Fruit fly (Drosophila melanogaster) whole organism, embryonic: ENCODE measurements around the gene CG34293.

Experiments
- Blimp-1 ChIP-seq: fragments of 200-800 bp; sonication (Bioruptor generic); optimal IDR thresholded peaks from 3 replicates; lab custom pipeline; 2018; ENCODE audit warnings: missing biosample characterization, missing genetic modification characterization, mild to moderate bottlenecking, moderate library complexity, missing genetic modification reagents
- BtbVII ChIP-seq: fragments of 200-800 bp; sonication (Bioruptor generic); optimal IDR thresholded peaks from 3 replicates; lab custom pipeline; 2017; ENCODE audit warnings: missing biosample characterization, mild to moderate bottlenecking, missing genetic modification characterization
- Bteb2 ChIP-seq: fragments of 200-800 bp; sonication (Bioruptor generic); optimal IDR thresholded peaks from 2 replicates; lab custom pipeline; 2016; ENCODE audit warnings: missing biosample characterization, missing genetic modification characterization
- CG10267 ChIP-seq: fragments of 200-800 bp; sonication (Bioruptor generic); optimal IDR thresholded peaks from 2 replicates; lab custom pipeline; 2018; ENCODE audit warnings: missing biosample characterization, mild to moderate bottlenecking, missing genetic modification characterization, moderate library complexity
- CG10366 ChIP-seq: fragments of 200-800 bp; sonication (Bioruptor generic); IDR thresholded peaks from 2 replicates; pipeline ENCODE4 v1.3.6; 2022; ENCODE audit warnings: missing biosample characterization, missing genetic modification characterization
- CG10565 ChIP-seq: fragments of 200-800 bp; sonication (Bioruptor generic); optimal IDR thresholded peaks from 3 replicates; lab custom pipeline; 2016; ENCODE audit warnings: missing biosample characterization, mild to moderate bottlenecking, missing genetic modification characterization
- CG11504 ChIP-seq: fragments of 200-800 bp; sonication (Bioruptor generic); optimal IDR thresholded peaks from 3 replicates; lab custom pipeline; 2019; ENCODE audit warnings: missing biosample characterization, mild to moderate bottlenecking, missing genetic modification characterization, moderate library complexity
- CG11696 ChIP-seq: fragments of 200-800 bp; sonication (Bioruptor generic); IDR thresholded peaks from 2 replicates; pipeline ENCODE4 v1.3.6; 2022; ENCODE audit warnings: missing biosample characterization, missing genetic modification characterization
- CG12104 ChIP-seq: fragments of 200-800 bp; sonication (Bioruptor generic); optimal IDR thresholded peaks from 3 replicates; lab custom pipeline; 2016; ENCODE audit warnings: missing biosample characterization, missing genetic modification characterization
- CG1233 ChIP-seq: fragments of 200-800 bp; sonication (Bioruptor generic); optimal IDR thresholded peaks from 4 replicates; lab custom pipeline; 2018; ENCODE audit warnings: missing biosample characterization, mild to moderate bottlenecking, missing genetic modification characterization
- CG14965 ChIP-seq: fragments of 200-800 bp; sonication (Bioruptor generic); optimal IDR thresholded peaks from 2 replicates; lab custom pipeline; 2016; ENCODE audit warnings: missing biosample characterization, missing genetic modification characterization, borderline replicate concordance
- CG18619 ChIP-seq: fragments of 200-800 bp; sonication (Bioruptor generic); optimal IDR thresholded peaks from 3 replicates; lab custom pipeline; 2017; ENCODE audit warnings: missing biosample characterization, mild to moderate bottlenecking, missing genetic modification characterization
- CG2875 ChIP-seq: fragments of 200-800 bp; sonication (Bioruptor generic); optimal IDR thresholded peaks from 2 replicates; lab custom pipeline; 2017; ENCODE audit warnings: missing biosample characterization, mild to moderate bottlenecking, missing genetic modification characterization, missing genetic modification reagents
- CG31224 ChIP-seq: fragments of 200-800 bp; sonication (Bioruptor generic); IDR thresholded peaks from 2 replicates; pipeline ENCODE4 v1.3.6; 2022; ENCODE audit warnings: missing biosample characterization, missing genetic modification characterization
- CG32532 ChIP-seq: fragments of 200-800 bp; sonication (Bioruptor generic); IDR thresholded peaks from 2 replicates; pipeline ENCODE4 v1.3.6; 2022; ENCODE audit warnings: missing biosample characterization, missing genetic modification characterization
- CG5180 ChIP-seq: fragments of 200-800 bp; sonication (Bioruptor generic); optimal IDR thresholded peaks from 3 replicates; lab custom pipeline; 2017; ENCODE audit warnings: missing biosample characterization, missing genetic modification characterization, mild to moderate bottlenecking, moderate library complexity, missing genetic modification reagents
- CG6791 ChIP-seq: fragments of 200-800 bp; sonication (Bioruptor generic); IDR thresholded peaks from 3 replicates; pipeline ENCODE4 v1.3.6; 2022; ENCODE audit warnings: missing biosample characterization, missing genetic modification characterization; ENCODE audit not compliant: partially characterized antibody
- CG7357 ChIP-seq: fragments of 200-800 bp; sonication (Bioruptor generic); IDR thresholded peaks from 3 replicates; pipeline ENCODE4 v1.3.6; 2022; ENCODE audit warnings: missing biosample characterization, missing genetic modification characterization
- CG9437 ChIP-seq: fragments of 200-800 bp; sonication (Bioruptor generic); optimal IDR thresholded peaks from 2 replicates; lab custom pipeline; 2018; ENCODE audit warnings: missing biosample characterization, mild to moderate bottlenecking, missing genetic modification characterization
- CG9727 ChIP-seq: fragments of 200-800 bp; sonication (Bioruptor generic); optimal IDR thresholded peaks from 3 replicates; lab custom pipeline; 2017; ENCODE audit warnings: missing biosample characterization, mild to moderate bottlenecking, missing genetic modification characterization
- Camta ChIP-seq: fragments of 200-800 bp; sonication (Bioruptor generic); optimal IDR thresholded peaks from 2 replicates; lab custom pipeline; 2016; ENCODE audit warnings: missing biosample characterization, missing genetic modification characterization
- Dll ChIP-seq: fragments of 200-800 bp; sonication (Bioruptor generic); IDR thresholded peaks from 4 replicates; pipeline ENCODE4 v1.3.6; 2022; ENCODE audit warnings: missing biosample characterization, missing genetic modification characterization; ENCODE audit not compliant: partially characterized antibody
- Doc2 ChIP-seq: fragments of 200-800 bp; sonication (Bioruptor generic); IDR thresholded peaks from 2 replicates; pipeline ENCODE4 v1.3.6; 2022; ENCODE audit warnings: missing biosample characterization, missing genetic modification characterization
- GATAe ChIP-seq: fragments of 200-800 bp; sonication (Bioruptor generic); conservative IDR thresholded peaks from 2 replicates; pipeline ENCODE4 v1.3.6; 2022; ENCODE audit warnings: missing biosample characterization, missing genetic modification characterization
- H15 ChIP-seq: fragments of 200-800 bp; sonication (Bioruptor generic); IDR thresholded peaks from 3 replicates; pipeline ENCODE4 v1.3.6; 2022; ENCODE audit warnings: missing biosample characterization, missing genetic modification characterization
- Lpt ChIP-seq: fragments of >200 bp; optimal IDR thresholded peaks from 2 replicates; lab custom pipeline; 2018; ENCODE audit warnings: missing biosample characterization, missing genetic modification characterization
- Nf-YB ChIP-seq: fragments of 200-800 bp; sonication (Bioruptor generic); optimal IDR thresholded peaks from 3 replicates; lab custom pipeline; 2019; ENCODE audit warnings: missing biosample characterization, mild to moderate bottlenecking, missing genetic modification characterization, moderate library complexity
- Sin3A ChIP-seq: fragments of >200 bp; optimal IDR thresholded peaks from 2 replicates; lab custom pipeline; 2018
- Sox102F ChIP-seq: fragments of 200-800 bp; sonication (Bioruptor generic); optimal IDR thresholded peaks from 2 replicates; lab custom pipeline; 2018; ENCODE audit warnings: missing biosample characterization, mild to moderate bottlenecking, missing genetic modification characterization, moderate library complexity
- ab ChIP-seq: fragments of 200-800 bp; sonication (Bioruptor generic); optimal IDR thresholded peaks from 2 replicates; lab custom pipeline; 2016; ENCODE audit warnings: missing biosample characterization, missing genetic modification characterization
- cato ChIP-seq: fragments of 200-800 bp; sonication (Bioruptor generic); optimal IDR thresholded peaks from 2 replicates; lab custom pipeline; 2016; ENCODE audit warnings: missing biosample characterization, missing genetic modification characterization, borderline replicate concordance
- caup ChIP-seq: fragments of 200-800 bp; sonication (Bioruptor generic); optimal IDR thresholded peaks from 3 replicates; lab custom pipeline; 2017; ENCODE audit warnings: missing biosample characterization, mild to moderate bottlenecking, missing genetic modification characterization, moderate library complexity; ENCODE audit not compliant: severe bottlenecking
- chinmo ChIP-seq: fragments of 200-800 bp; sonication (Bioruptor generic); IDR thresholded peaks from 4 replicates; pipeline ENCODE4 v1.3.6; 2022; ENCODE audit warnings: missing biosample characterization, missing genetic modification characterization; ENCODE audit not compliant: partially characterized antibody
- chn ChIP-seq: fragments of 200-800 bp; sonication (Bioruptor generic); optimal IDR thresholded peaks from 2 replicates; lab custom pipeline; 2016; ENCODE audit warnings: missing biosample characterization, missing genetic modification characterization
- crol ChIP-seq: fragments of 200-800 bp; sonication (Bioruptor generic); IDR thresholded peaks from 2 replicates; pipeline ENCODE4 v1.3.6; 2022; ENCODE audit warnings: missing biosample characterization, missing genetic modification characterization
- dpn ChIP-seq, 2 experiments: fragments of 200-800 bp; sonication (Bioruptor generic); optimal IDR thresholded peaks; 3 replicates each; lab custom pipeline; 2016; ENCODE audit warnings: missing biosample characterization in 2 of 2, missing genetic modification characterization in 2 of 2
- ems ChIP-seq: fragments of 200-800 bp; sonication (Bioruptor generic); optimal IDR thresholded peaks from 3 replicates; lab custom pipeline; 2016; ENCODE audit warnings: missing biosample characterization, missing genetic modification characterization
- fu2 ChIP-seq: fragments of 200-800 bp; sonication (Bioruptor generic); optimal IDR thresholded peaks from 2 replicates; lab custom pipeline; 2016; ENCODE audit warnings: missing biosample characterization, missing genetic modification characterization
- gem ChIP-seq: fragments of 200-800 bp; sonication (Bioruptor generic); optimal IDR thresholded peaks from 2 replicates; lab custom pipeline; 2019; ENCODE audit warnings: missing biosample characterization, mild to moderate bottlenecking, missing genetic modification characterization, moderate library complexity
- gsb-n ChIP-seq: fragments of 200-800 bp; sonication (Bioruptor generic); optimal IDR thresholded peaks from 3 replicates; lab custom pipeline; 2018; ENCODE audit warnings: missing biosample characterization, mild to moderate bottlenecking, missing genetic modification characterization
- hkb ChIP-seq, 2 experiments: fragments of 200-800 bp in 1 of 2; fragments of >200 bp in 1 of 2; sonication (Bioruptor generic) in 1 of 2; IDR thresholded peaks in 1 of 2; optimal IDR thresholded peaks in 1 of 2; 2 replicates each; pipeline versions ENCODE4 v1.3.6 to Lab custom; 2017 to 2022; ENCODE audit warnings: missing biosample characterization in 1 of 2, missing genetic modification characterization in 1 of 2
- hth ChIP-seq: fragments of >200 bp; optimal IDR thresholded peaks from 2 replicates; lab custom pipeline; 2017; ENCODE audit warnings: inconsistent platforms
- kni ChIP-seq: fragments of 200-800 bp; sonication (Bioruptor generic); optimal IDR thresholded peaks from 3 replicates; lab custom pipeline; 2017; ENCODE audit warnings: mild to moderate bottlenecking, missing biosample characterization, missing genetic modification reagents, missing genetic modification characterization
- pb ChIP-seq: fragments of 200-800 bp; sonication (Bioruptor generic); optimal IDR thresholded peaks from 3 replicates; lab custom pipeline; 2016; ENCODE audit warnings: missing biosample characterization, missing genetic modification characterization
- pho ChIP-seq: fragments of 200-800 bp; sonication (Bioruptor generic); optimal IDR thresholded peaks from 2 replicates; lab custom pipeline; 2016; ENCODE audit warnings: missing biosample characterization, missing genetic modification characterization
- ro ChIP-seq: fragments of 200-800 bp; sonication (Bioruptor generic); IDR thresholded peaks from 2 replicates; pipeline ENCODE4 v1.3.6; 2022; ENCODE audit warnings: missing biosample characterization, missing genetic modification characterization
- slbo ChIP-seq: fragments of 200-800 bp; sonication (Bioruptor generic); IDR thresholded peaks from 2 replicates; pipeline ENCODE4 v1.3.6; 2022; ENCODE audit warnings: missing biosample characterization, missing genetic modification characterization
- ssp ChIP-seq: fragments of 200-800 bp; sonication (Bioruptor generic); IDR thresholded peaks from 2 replicates; pipeline ENCODE4 v1.3.6; 2022; ENCODE audit warnings: missing biosample characterization, missing genetic modification characterization
- trem ChIP-seq: fragments of 200-800 bp; optimal IDR thresholded peaks from 3 replicates; lab custom pipeline; 2019; ENCODE audit warnings: missing biosample characterization, mild to moderate bottlenecking, missing genetic modification characterization, moderate library complexity
- tup ChIP-seq: fragments of 200-800 bp; sonication (Bioruptor generic); optimal IDR thresholded peaks from 2 replicates; lab custom pipeline; 2016; ENCODE audit warnings: missing biosample characterization, mild to moderate bottlenecking, missing genetic modification characterization, moderate library complexity
- wor ChIP-seq: fragments of 200-800 bp; sonication (Bioruptor generic); IDR thresholded peaks from 2 replicates; pipeline ENCODE4 v1.3.6; 2022; ENCODE audit warnings: missing biosample characterization, missing genetic modification characterization

Gene CG34293

dm6 chr3R:27194106-27194505 is 28.7 kb upstream of the CG34293 start, which contains the start of gene Ser (continued):
- no peak for TF ChIP-seq pho
- no peak for TF ChIP-seq CG14965
- TF ChIP-seq BtbVII = no peak
- TF ChIP-seq CG32532 (GFP tag; lab: Robert Waterston, UW) = no peak
- TF ChIP-seq chn (GFP tag; lab: Kevin White, UChicago) = no peak
- no peak for TF ChIP-seq Sox102F
- no peak for TF ChIP-seq tup (GFP tag; lab: Kevin White, UChicago)
- TF ChIP-seq CG1233 (GFP tag; lab: Kevin White, UChicago) = no peak
- TF ChIP-seq pb = no peak
- TF ChIP-seq ssp = no peak
- TF ChIP-seq CG7357 (GFP tag; lab: Robert Waterston, UW) = no peak
- no peak for TF ChIP-seq CG18619
- no peak for TF ChIP-seq GATAe
- TF ChIP-seq Nf-YB (GFP tag; lab: Kevin White, UChicago) = peak; percentile 94
- peak; percentile 5 for TF ChIP-seq CG5180 (GFP tag; lab: Kevin White, UChicago)
- TF ChIP-seq slbo (GFP tag; lab: Robert Waterston, UW) = 0 out of 2 replicates have a peak, but pooled peaks have one; percentile 21
- no peak for TF ChIP-seq CG2875 (GFP tag; lab: Kevin White, UChicago)
- TF ChIP-seq dpn (GFP tag; optimal IDR thresholded peaks at IDR 0.05; lab: Kevin White, UChicago) = no peak
- no peak for TF ChIP-seq cato (GFP tag; lab: Kevin White, UChicago)
- no peak for TF ChIP-seq ems (GFP tag; lab: Kevin White, UChicago)
- no peak for TF ChIP-seq CG12104 (GFP tag; lab: Kevin White, UChicago)
- TF ChIP-seq CG6791 (GFP tag; lab: Robert Waterston, UW) = 0 out of 3 replicates have a peak, but pooled peaks have one; percentile 4
- no peak for TF ChIP-seq Dll (GFP tag; lab: Robert Waterston, UW)
- no peak for TF ChIP-seq CG9437 (GFP tag; lab: Kevin White, UChicago)
- TF ChIP-seq kni = peak; percentile 43
- TF ChIP-seq gem (tag; lab: Kevin White, UChicago) = no peak
- no peak for TF ChIP-seq fu2
- TF ChIP-seq crol (GFP tag; lab: Robert Waterston, UW) = no peak; the same call in 1 of the 2 replicates
- no peak for TF ChIP-seq Sin3A (lab: Kevin White, UChicago)
- TF ChIP-seq ro (GFP tag; lab: Robert Waterston, UW) = no peak
- no peak for TF ChIP-seq ab (GFP tag; lab: Kevin White, UChicago)
- TF ChIP-seq caup = no peak
- TF ChIP-seq Bteb2 (GFP tag; lab: Kevin White, UChicago) = no peak
- TF ChIP-seq CG11504 (tag; lab: Kevin White, UChicago) = no peak
- TF ChIP-seq CG10366 (GFP tag; lab: Robert Waterston, UW) = no peak
- TF ChIP-seq Camta (GFP tag; lab: Kevin White, UChicago) = no peak
- no peak for TF ChIP-seq trem (tag; lab: Kevin White, UChicago)
- TF ChIP-seq gsb-n (tag; lab: Kevin White, UChicago) = no peak
- no peak for TF ChIP-seq CG10267 (tag; lab: Kevin White, UChicago)
- TF ChIP-seq CG9727 (GFP tag; lab: Kevin White, UChicago) = no peak
- TF ChIP-seq hkb (optimal IDR thresholded peaks at IDR 0.05; lab: Kevin White, UChicago) = no peak
- TF ChIP-seq hkb (GFP tag; IDR thresholded peaks at IDR 0.05; lab: Robert Waterston, UW) = 0 out of 2 replicates have a peak, but pooled peaks have one; percentile 17
- TF ChIP-seq wor (GFP tag; lab: Robert Waterston, UW) = no peak
- no peak for TF ChIP-seq Blimp-1 (GFP tag; lab: Kevin White, UChicago)
- peak; percentile 81; the same call in 1 of the 4 replicates for TF ChIP-seq chinmo (GFP tag; lab: Robert Waterston, UW)
- no peak for TF ChIP-seq hth (lab: Kevin White, UChicago)
- TF ChIP-seq H15 (GFP tag; lab: Robert Waterston, UW) = no peak
- TF ChIP-seq Lpt (GFP tag; lab: Kevin White, UChicago) = no peak
- TF ChIP-seq CG10565 = no peak
- TF ChIP-seq Doc2 (GFP tag; lab: Robert Waterston, UW) = no peak
- TF ChIP-seq CG11696 = no peak
- TF ChIP-seq CG31224 (GFP tag; lab: Robert Waterston, UW) = no peak
